Worm (Caenorhabditis elegans): ENCODE data around the gene F10G7.10.

- TF ChIP-seq him-1 (tag; optimal IDR thresholded peaks at IDR 0.05) (no peak), W03F9.2 (tag; optimal IDR thresholded peaks at IDR 0.05) (no peak)
These were observed 42.4 kb downstream of the F10G7.10 start, which contains the start of gene sre-40 for ce11 chrII:4683693-4684092.
